Worm (Caenorhabditis elegans): ENCODE measurements around the gene fbxb-21.

DNA sequence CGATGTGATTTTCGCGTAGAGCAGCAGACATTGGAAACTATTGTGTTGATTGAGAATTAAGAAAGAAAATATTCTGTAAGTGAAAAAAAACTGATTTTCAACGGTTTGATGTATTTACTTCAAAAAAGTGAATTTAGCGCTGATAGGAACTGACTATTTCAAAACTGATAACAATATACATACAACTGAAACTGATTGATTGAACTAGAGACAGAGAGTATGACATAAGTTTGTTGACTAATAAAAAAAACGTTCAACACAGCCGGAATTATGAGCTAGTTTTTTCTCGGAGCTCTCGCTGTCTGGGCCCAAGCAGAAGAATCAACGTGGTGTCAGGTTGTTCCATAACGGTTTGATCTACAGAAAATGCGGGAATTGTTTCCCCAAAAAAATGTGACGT is 34.7 kb downstream of the fbxb-21 start, which contains the start of gene fbxa-164:
- TF ChIP-seq klf-2 (GFP tag; conservative IDR thresholded peaks at IDR 0.05) (no peak), tab-1 (GFP tag; IDR thresholded peaks at IDR 0.05) (no peak), T22C8.4 (GFP tag; IDR thresholded peaks at IDR 0.05) (no peak)
